Fruit fly (Drosophila melanogaster): ENCODE measurements around the gene CG11927.

CG11927 gene

DNA sequence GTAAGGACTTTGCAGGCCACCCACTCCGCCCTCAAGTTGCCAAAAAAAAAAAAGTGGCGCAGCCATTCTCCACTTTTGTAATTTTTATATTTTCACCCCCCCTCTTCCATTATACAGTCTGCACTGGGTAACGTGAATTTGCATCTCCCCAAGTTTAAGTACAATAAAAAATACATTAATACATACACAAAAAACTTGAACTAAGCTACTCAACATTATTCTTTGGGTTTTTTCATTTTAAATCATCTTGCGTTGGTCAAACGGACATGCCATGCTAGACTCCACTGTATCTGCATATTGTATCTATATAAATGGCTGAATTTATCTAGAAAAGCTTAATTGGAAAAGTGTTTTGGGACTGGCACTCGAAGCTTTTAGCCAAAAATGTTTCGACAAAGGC lies 13.9 kb downstream of the CG11927 start (continued):
- TF ChIP-seq hbn (GFP tag; IDR thresholded peaks at IDR 0.05; ENCODE audit: partially characterized antibody) (no peak), CG2129 (GFP tag; IDR thresholded peaks at IDR 0.05; ENCODE audit: partially characterized antibody) (no peak), cwo (GFP tag; optimal IDR thresholded peaks at IDR 0.05) (peak; percentile 55), CG7357 (GFP tag; IDR thresholded peaks at IDR 0.05) (0 out of 3 replicates have a peak, but pooled peaks have one; percentile 50), CG18476 (GFP tag; optimal IDR thresholded peaks at IDR 0.05) (no peak), CG13287 (GFP tag; IDR thresholded peaks at IDR 0.05; ENCODE audit: partially characterized antibody) (no peak), dysf (GFP tag; IDR thresholded peaks at IDR 0.05) (peak; percentile 46; the same call in 1 of the 3 replicates), CG2202 (tag; optimal IDR thresholded peaks at IDR 0.05) (no peak), CG3281 (GFP tag; optimal IDR thresholded peaks at IDR 0.05) (peak; percentile 52), Doc3 (GFP tag; IDR thresholded peaks at IDR 0.05; ENCODE audit: partially characterized antibody) (no peak), fd3F (GFP tag; optimal IDR thresholded peaks at IDR 0.05) (no peak), CG11560 (tag; IDR thresholded peaks at IDR 0.05) (no peak), Hmx (GFP tag; optimal IDR thresholded peaks at IDR 0.05) (no peak), her (GFP tag; optimal IDR thresholded peaks at IDR 0.05) (no peak), CG30431 (GFP tag; optimal IDR thresholded peaks at IDR 0.05) (no peak), Hr51 (GFP tag; optimal IDR thresholded peaks at IDR 0.05) (peak in 1 of 2 experiments; percentile 10), ro (GFP tag; IDR thresholded peaks at IDR 0.05) (no peak), shn (GFP tag; optimal IDR thresholded peaks at IDR 0.05) (no peak), ab (GFP tag; optimal IDR thresholded peaks at IDR 0.05) (no peak), bowl (GFP tag; IDR thresholded peaks at IDR 0.05) (no peak), CG12391 (tag; optimal IDR thresholded peaks at IDR 0.05) (peak; percentile 2), CG8478 (optimal IDR thresholded peaks at IDR 0.05) (no peak), CG13624 (GFP tag; optimal IDR thresholded peaks at IDR 0.05) (no peak), D19A (tag; optimal IDR thresholded peaks at IDR 0.05) (no peak), Camta (GFP tag; optimal IDR thresholded peaks at IDR 0.05) (peak; percentile 1), Fer2 (tag; optimal IDR thresholded peaks at IDR 0.05) (peak; percentile 18), CG34224 (GFP tag; IDR thresholded peaks at IDR 0.05; ENCODE audit: partially characterized antibody) (no peak), Pdp1 (GFP tag; optimal IDR thresholded peaks at IDR 0.05) (no peak), odd (GFP tag; optimal IDR thresholded peaks at IDR 0.05) (no peak), Sox100B (GFP tag; optimal IDR thresholded peaks at IDR 0.05) (no peak), ase (GFP tag; IDR thresholded peaks at IDR 0.05) (0 out of 3 replicates have a peak, but pooled peaks have one; percentile 39), D19B (GFP tag; optimal IDR thresholded peaks at IDR 0.05) (no peak), CG6791 (GFP tag; IDR thresholded peaks at IDR 0.05; ENCODE audit: partially characterized antibody) (no peak), ken (GFP tag; IDR thresholded peaks at IDR 0.05) (no peak), lbe (GFP tag; optimal IDR thresholded peaks at IDR 0.05) (no peak), chm (GFP tag; IDR thresholded peaks at IDR 0.05) (no peak), CG17568 (GFP tag; optimal IDR thresholded peaks at IDR 0.05) (no peak), dmrt99B (tag; optimal IDR thresholded peaks at IDR 0.05) (peak; percentile 65), org-1 (GFP tag; optimal IDR thresholded peaks at IDR 0.05) (no peak), rib (GFP tag; IDR thresholded peaks at IDR 0.05) (no peak), usp (GFP tag; optimal IDR thresholded peaks at IDR 0.05) (no peak), CG11696 (GFP tag; IDR thresholded peaks at IDR 0.05) (peak; percentile 53; the same call in 1 of the 2 replicates), CG7271 (tag; optimal IDR thresholded peaks at IDR 0.05) (no peak), scrt (GFP tag; optimal IDR thresholded peaks at IDR 0.05) (peak; percentile 39), CG2875 (GFP tag; optimal IDR thresholded peaks at IDR 0.05) (no peak), CG15514 (GFP tag; optimal IDR thresholded peaks at IDR 0.05) (peak; percentile 36), CG1603 (tag; optimal IDR thresholded peaks at IDR 0.05) (no peak), jigr1 (GFP tag; IDR thresholded peaks at IDR 0.05) (peak; percentile 33; the same call in 1 of the 3 replicates), CG6854 (GFP tag; optimal IDR thresholded peaks at IDR 0.05) (no peak), ham (GFP tag; IDR thresholded peaks at IDR 0.05) (no peak), Atf3 (GFP tag; optimal IDR thresholded peaks at IDR 0.05) (no peak)
